Worm (Caenorhabditis elegans): ENCODE results near the gene C35B8.3.

C35B8.3 gene

ce11 chrX:9213873-9214341, at the start of gene C35B8.3:
C35B8.3 (plus strand) TSS chrX:9213923.
- no peak for TF ChIP-seq dao-5 (tag; optimal IDR thresholded peaks at IDR 0.05)
- TF ChIP-seq him-1 (tag; optimal IDR thresholded peaks at IDR 0.05), result no peak
- no peak for TF ChIP-seq W03F9.2 (tag; optimal IDR thresholded peaks at IDR 0.05)

ce11 chrX:9166921-9167320, 46.8 kb upstream of the C35B8.3 start, which contains the start of gene B0563.10:
B0563.10 (minus strand) TSS chrX:9167245.
- TF ChIP-seq W03F9.2 (tag; optimal IDR thresholded peaks at IDR 0.05), result no peak
- TF ChIP-seq him-1 (tag; optimal IDR thresholded peaks at IDR 0.05), result no peak
- no peak for TF ChIP-seq dao-5 (tag; optimal IDR thresholded peaks at IDR 0.05)

ce11 chrX:9168239-9168638, 45.5 kb upstream of the C35B8.3 start, which contains the start of gene B0563.9:
B0563.9 (plus strand) TSS chrX:9168539.
- TF ChIP-seq dao-5 (tag; optimal IDR thresholded peaks at IDR 0.05), result no peak
- TF ChIP-seq W03F9.2 (tag; optimal IDR thresholded peaks at IDR 0.05), result no peak
- TF ChIP-seq him-1 (tag; optimal IDR thresholded peaks at IDR 0.05), result no peak

- TF ChIP-seq dao-5 (tag; optimal IDR thresholded peaks at IDR 0.05) (no peak), him-1 (tag; optimal IDR thresholded peaks at IDR 0.05) (no peak), W03F9.2 (tag; optimal IDR thresholded peaks at IDR 0.05) (no peak)
Observed at ce11 chrX:9170058-9170457, 43.7 kb upstream of the C35B8.3 start.

ce11 chrX:9171241-9171640, 42.5 kb upstream of the C35B8.3 start, which contains the start of gene B0563.1:
B0563.1 (plus strand) TSS chrX:9171541.
- TF ChIP-seq dao-5 (tag; optimal IDR thresholded peaks at IDR 0.05) (no peak), him-1 (tag; optimal IDR thresholded peaks at IDR 0.05) (no peak), W03F9.2 (tag; optimal IDR thresholded peaks at IDR 0.05) (no peak)

ce11 chrX:9172278-9172677, 41.4 kb upstream of the C35B8.3 start, which contains the start of gene B0563.18:
B0563.18 (plus strand) TSS chrX:9172578.
- TF ChIP-seq him-1 (tag; optimal IDR thresholded peaks at IDR 0.05) (no peak), dao-5 (tag; optimal IDR thresholded peaks at IDR 0.05) (no peak), W03F9.2 (tag; optimal IDR thresholded peaks at IDR 0.05) (no peak)

- no peak for TF ChIP-seq dao-5 (tag; optimal IDR thresholded peaks at IDR 0.05)
- TF ChIP-seq him-1 (tag; optimal IDR thresholded peaks at IDR 0.05), result no peak
- no peak for TF ChIP-seq W03F9.2 (tag; optimal IDR thresholded peaks at IDR 0.05)
Observed at ce11 chrX:9172733-9173132, 41.0 kb upstream of the C35B8.3 start.

- no peak for TF ChIP-seq him-1 (tag; optimal IDR thresholded peaks at IDR 0.05)
- TF ChIP-seq dao-5 (tag; optimal IDR thresholded peaks at IDR 0.05), result no peak
- TF ChIP-seq W03F9.2 (tag; optimal IDR thresholded peaks at IDR 0.05), result no peak
Observed at ce11 chrX:9174409-9174808, 39.3 kb upstream of the C35B8.3 start, which contains the start of gene B0563.8. B0563.8 (minus strand) TSS chrX:9174509.

- TF ChIP-seq him-1 (tag; optimal IDR thresholded peaks at IDR 0.05) (no peak), W03F9.2 (tag; optimal IDR thresholded peaks at IDR 0.05) (no peak), dao-5 (tag; optimal IDR thresholded peaks at IDR 0.05) (no peak)
Observed at ce11 chrX:9180823-9181222, 32.9 kb upstream of the C35B8.3 start, which contains the start of gene Y81B9A.4. Y81B9A.4 (minus strand) TSS chrX:9180923.

ce11 chrX:9182140-9182539, 31.6 kb upstream of the C35B8.3 start, which contains the start of gene Y81B9A.3:
Y81B9A.3 (plus strand) TSS chrX:9182440.
- no peak for TF ChIP-seq him-1 (tag; optimal IDR thresholded peaks at IDR 0.05)
- TF ChIP-seq dao-5 (tag; optimal IDR thresholded peaks at IDR 0.05), result no peak
- TF ChIP-seq W03F9.2 (tag; optimal IDR thresholded peaks at IDR 0.05), result no peak

- TF ChIP-seq him-1 (tag; optimal IDR thresholded peaks at IDR 0.05) (no peak), W03F9.2 (tag; optimal IDR thresholded peaks at IDR 0.05) (no peak), dao-5 (tag; optimal IDR thresholded peaks at IDR 0.05) (no peak)
Observed at ce11 chrX:9183836-9184235, 29.9 kb upstream of the C35B8.3 start, which contains the start of gene Y81B9A.2. Y81B9A.2 (plus strand) TSS chrX:9184136.

ce11 chrX:9191795-9192494, 21.8 kb upstream of the C35B8.3 start, which contains the start of gene Y81B9A.1:
Y81B9A.1 (plus strand) TSS chrX:9192444.
- TF ChIP-seq W03F9.2 (tag; optimal IDR thresholded peaks at IDR 0.05) (no peak), dao-5 (tag; optimal IDR thresholded peaks at IDR 0.05) (no peak), him-1 (tag; optimal IDR thresholded peaks at IDR 0.05) (no peak)

- TF ChIP-seq W03F9.2 (tag; optimal IDR thresholded peaks at IDR 0.05), result no peak
- no peak for TF ChIP-seq dao-5 (tag; optimal IDR thresholded peaks at IDR 0.05)
- TF ChIP-seq him-1 (tag; optimal IDR thresholded peaks at IDR 0.05), result no peak
Observed at ce11 chrX:9194081-9194480, 19.6 kb upstream of the C35B8.3 start.

ce11 chrX:9195375-9196098, 18.2 kb upstream of the C35B8.3 start:
- TF ChIP-seq him-1 (tag; optimal IDR thresholded peaks at IDR 0.05), result no peak

Data from whole organism, L4/young adult.